Fruit fly (Drosophila melanogaster) whole organism, embryonic: Measurements from ENCODE around the gene h-cup.

Experiments used
- Adf1 ChIP-seq: fragments of 200-800 bp; sonication (Bioruptor generic); IDR thresholded peaks from 2 replicates; pipeline ENCODE4 v1.3.6; 2022; ENCODE audit warnings: missing biosample characterization, missing genetic modification characterization
- Bgb ChIP-seq: fragments of 200-800 bp; sonication (Bioruptor generic); IDR thresholded peaks from 2 replicates; pipeline ENCODE4 v1.3.6; 2022; ENCODE audit warnings: missing biosample characterization, missing genetic modification characterization; ENCODE audit not compliant: partially characterized antibody
- CG12071 ChIP-seq: fragments of 200-800 bp; sonication (Bioruptor generic); optimal IDR thresholded peaks from 3 replicates; lab custom pipeline; 2018; ENCODE audit warnings: missing biosample characterization, mild to moderate bottlenecking, missing genetic modification characterization
- CG12219 ChIP-seq: fragments of 200-800 bp; sonication (Bioruptor generic); optimal IDR thresholded peaks from 3 replicates; lab custom pipeline; 2018; ENCODE audit warnings: missing biosample characterization, mild to moderate bottlenecking, missing genetic modification characterization
- CG13296 ChIP-seq: fragments of 200-800 bp; sonication (Bioruptor generic); optimal IDR thresholded peaks from 3 replicates; lab custom pipeline; 2018; ENCODE audit warnings: missing biosample characterization, mild to moderate bottlenecking, missing genetic modification characterization
- CG15479 ChIP-seq: fragments of 200-800 bp; sonication (Bioruptor generic); optimal IDR thresholded peaks from 3 replicates; lab custom pipeline; 2019; ENCODE audit warnings: missing biosample characterization, mild to moderate bottlenecking, missing genetic modification characterization, moderate library complexity
- CG15601 ChIP-seq: fragments of 200-800 bp; sonication (Bioruptor generic); optimal IDR thresholded peaks from 3 replicates; lab custom pipeline; 2019; ENCODE audit warnings: missing biosample characterization, mild to moderate bottlenecking, missing genetic modification characterization, moderate library complexity
- CG2678 ChIP-seq: fragments of 200-800 bp; sonication (Bioruptor generic); optimal IDR thresholded peaks from 3 replicates; lab custom pipeline; 2019; ENCODE audit warnings: missing biosample characterization, mild to moderate bottlenecking, missing genetic modification characterization, moderate library complexity
- CG34422 ChIP-seq: fragments of 200-800 bp; sonication (Bioruptor generic); IDR thresholded peaks from 3 replicates; pipeline ENCODE4 v1.3.6; 2022; ENCODE audit warnings: missing biosample characterization, missing genetic modification characterization
- CG4360 ChIP-seq: fragments of 200-800 bp; sonication (Bioruptor generic); IDR thresholded peaks from 2 replicates; pipeline ENCODE4 v1.3.6; 2022; ENCODE audit warnings: missing biosample characterization, missing genetic modification characterization
- CG4730 ChIP-seq: fragments of 200-800 bp; sonication (Bioruptor generic); IDR thresholded peaks from 2 replicates; pipeline ENCODE4 v1.3.6; 2022; ENCODE audit warnings: missing biosample characterization, missing genetic modification characterization
- CG4820 ChIP-seq: fragments of 200-800 bp; sonication (Bioruptor generic); optimal IDR thresholded peaks from 3 replicates; lab custom pipeline; 2016; ENCODE audit warnings: missing biosample characterization, missing genetic modification characterization
- CG6654 ChIP-seq: fragments of 200-800 bp; sonication (Bioruptor generic); optimal IDR thresholded peaks from 2 replicates; lab custom pipeline; 2017; ENCODE audit warnings: missing biosample characterization, mild to moderate bottlenecking, missing genetic modification characterization
- CG7786 ChIP-seq: fragments of 200-800 bp; sonication (Bioruptor generic); optimal IDR thresholded peaks from 2 replicates; lab custom pipeline; 2016; ENCODE audit warnings: missing biosample characterization, missing genetic modification characterization
- CG8765 ChIP-seq: fragments of 200-800 bp; sonication (Bioruptor generic); IDR thresholded peaks from 2 replicates; pipeline ENCODE4 v1.3.6; 2022; ENCODE audit warnings: missing biosample characterization, missing genetic modification characterization
- Dip2 ChIP-seq: fragments of 200-800 bp; sonication (Bioruptor generic); IDR thresholded peaks from 2 replicates; pipeline ENCODE4 v1.3.6; 2022; ENCODE audit warnings: missing biosample characterization, missing genetic modification characterization
- Dref ChIP-seq: fragments of 200-800 bp; sonication (Bioruptor generic); IDR thresholded peaks from 2 replicates; pipeline ENCODE4 v1.3.6; 2022; ENCODE audit warnings: missing biosample characterization, missing genetic modification characterization
- Elba2 ChIP-seq: fragments of 200-800 bp; sonication (Bioruptor generic); optimal IDR thresholded peaks from 3 replicates; lab custom pipeline; 2016; ENCODE audit warnings: missing biosample characterization, missing genetic modification characterization
- HLH3B ChIP-seq: fragments of 200-800 bp; sonication (Bioruptor generic); IDR thresholded peaks from 2 replicates; pipeline ENCODE4 v1.3.6; 2022; ENCODE audit warnings: missing biosample characterization, missing genetic modification characterization
- Hmr ChIP-seq: fragments of 200-800 bp; sonication (Bioruptor generic); optimal IDR thresholded peaks from 3 replicates; lab custom pipeline; 2017; ENCODE audit warnings: mild to moderate bottlenecking, missing biosample characterization, missing genetic modification reagents, missing genetic modification characterization
- Hmx ChIP-seq: fragments of 200-800 bp; sonication (Bioruptor generic); optimal IDR thresholded peaks from 2 replicates; lab custom pipeline; 2016; ENCODE audit warnings: missing biosample characterization, missing genetic modification characterization
- Lpt ChIP-seq: fragments of >200 bp; optimal IDR thresholded peaks from 2 replicates; lab custom pipeline; 2018; ENCODE audit warnings: missing biosample characterization, missing genetic modification characterization
- Myb ChIP-seq: fragments of 200-800 bp; sonication (Bioruptor generic); optimal IDR thresholded peaks from 2 replicates; lab custom pipeline; 2016; ENCODE audit warnings: missing biosample characterization, missing genetic modification characterization
- NC2β ChIP-seq: fragments of 200-800 bp; sonication (Bioruptor generic); optimal IDR thresholded peaks from 2 replicates; lab custom pipeline; 2016; ENCODE audit warnings: missing biosample characterization, missing genetic modification characterization
- Poxn ChIP-seq: fragments of 200-800 bp; sonication (Bioruptor generic); IDR thresholded peaks from 2 replicates; pipeline ENCODE4 v1.3.6; 2022; ENCODE audit warnings: missing biosample characterization, missing genetic modification characterization
- Ptx1 ChIP-seq: fragments of 200-800 bp; sonication (Bioruptor generic); IDR thresholded peaks from 2 replicates; pipeline ENCODE4 v1.3.6; 2022; ENCODE audit warnings: missing biosample characterization, missing genetic modification characterization
- Sin3A ChIP-seq: fragments of >200 bp; optimal IDR thresholded peaks from 2 replicates; lab custom pipeline; 2018
- aop ChIP-seq: fragments of 200-800 bp; sonication (Bioruptor generic); IDR thresholded peaks from 2 replicates; pipeline ENCODE4 v1.3.6; 2022; ENCODE audit warnings: missing biosample characterization, missing genetic modification characterization
- cato ChIP-seq: fragments of 200-800 bp; sonication (Bioruptor generic); optimal IDR thresholded peaks from 2 replicates; lab custom pipeline; 2016; ENCODE audit warnings: missing biosample characterization, missing genetic modification characterization, borderline replicate concordance
- emc ChIP-seq: fragments of 200-800 bp; sonication (Bioruptor generic); optimal IDR thresholded peaks from 2 replicates; lab custom pipeline; 2016; ENCODE audit warnings: missing biosample characterization, missing genetic modification characterization
- fd102C ChIP-seq: fragments of 200-800 bp; sonication (Bioruptor generic); optimal IDR thresholded peaks from 2 replicates; lab custom pipeline; 2018; ENCODE audit warnings: missing biosample characterization, mild to moderate bottlenecking, missing genetic modification characterization, moderate library complexity
- grn ChIP-seq: fragments of 200-800 bp; sonication (Bioruptor generic); optimal IDR thresholded peaks from 3 replicates; lab custom pipeline; 2017; ENCODE audit warnings: missing biosample characterization, missing genetic modification characterization
- gro ChIP-seq: fragments of 200-800 bp; sonication (Bioruptor generic); optimal IDR thresholded peaks from 2 replicates; lab custom pipeline; 2016; ENCODE audit warnings: missing biosample characterization, missing genetic modification characterization
- gsb-n ChIP-seq: fragments of 200-800 bp; sonication (Bioruptor generic); optimal IDR thresholded peaks from 3 replicates; lab custom pipeline; 2018; ENCODE audit warnings: missing biosample characterization, mild to moderate bottlenecking, missing genetic modification characterization
- lola ChIP-seq, 3 experiments: fragments of >200 bp in 2 of 3; fragments of 200-800 bp in 1 of 3; sonication (Bioruptor generic) in 1 of 3; optimal IDR thresholded peaks; 2 replicates each; lab custom pipeline; 2017 to 2019; ENCODE audit warnings: missing biosample characterization in 3 of 3, missing genetic modification characterization in 3 of 3, mild to moderate bottlenecking in 1 of 3, moderate library complexity in 1 of 3
- maf-S ChIP-seq: fragments of 200-800 bp; sonication (Bioruptor generic); optimal IDR thresholded peaks from 2 replicates; lab custom pipeline; 2016; ENCODE audit warnings: missing biosample characterization, missing genetic modification characterization
- pan ChIP-seq, 4 experiments: fragments of >200 bp in 3 of 4; fragments of 200-800 bp in 1 of 4; sonication (Bioruptor generic) in 1 of 4; optimal IDR thresholded peaks in 3 of 4; IDR thresholded peaks in 1 of 4; 2 replicates each; pipeline versions ENCODE4 v1.3.6 to Lab custom; 2017 to 2022; ENCODE audit warnings: missing biosample characterization in 2 of 4, missing genetic modification characterization in 2 of 4, mixed read lengths in 1 of 4
- pita ChIP-seq: fragments of 200-800 bp; sonication (Bioruptor generic); optimal IDR thresholded peaks from 2 replicates; lab custom pipeline; 2017; ENCODE audit warnings: missing biosample characterization, mild to moderate bottlenecking, missing genetic modification characterization
- pnt ChIP-seq: fragments of 200-800 bp; sonication (Bioruptor generic); optimal IDR thresholded peaks from 3 replicates; lab custom pipeline; 2016; ENCODE audit warnings: missing biosample characterization, missing genetic modification characterization
- pum ChIP-seq: fragments of 200-800 bp; sonication (Bioruptor generic); optimal IDR thresholded peaks from 2 replicates; lab custom pipeline; 2016; ENCODE audit warnings: missing biosample characterization, missing genetic modification characterization
- ranshi ChIP-seq: fragments of 200-800 bp; sonication (Bioruptor generic); IDR thresholded peaks from 2 replicates; pipeline ENCODE4 v1.3.6; 2022; ENCODE audit warnings: missing biosample characterization, missing genetic modification characterization
- twi ChIP-seq: fragments of 200-800 bp; optimal IDR thresholded peaks from 2 replicates; lab custom pipeline; 2019; ENCODE audit warnings: missing biosample characterization, mild to moderate bottlenecking, missing genetic modification characterization, moderate library complexity
- tx ChIP-seq: fragments of 200-800 bp; sonication (Bioruptor generic); optimal IDR thresholded peaks from 2 replicates; lab custom pipeline; 2016; ENCODE audit warnings: missing biosample characterization, missing genetic modification characterization
- usp ChIP-seq: fragments of >200 bp; optimal IDR thresholded peaks from 2 replicates; lab custom pipeline; 2017; ENCODE audit warnings: missing biosample characterization, missing genetic modification characterization

The h-cup gene

dm6 chr3R:15408131-15408731 is 25.5 kb upstream of the h-cup start, which contains the start of gene Atx2 (continued):
- peak; percentile 64 for TF ChIP-seq gro (GFP tag; lab: Kevin White, UChicago)
- TF ChIP-seq CG13296 (GFP tag; lab: Kevin White, UChicago): peak; percentile 59
- peak; percentile 10 for TF ChIP-seq maf-S (GFP tag; lab: Kevin White, UChicago)
- TF ChIP-seq grn (GFP tag; lab: Kevin White, UChicago): no peak
- no peak for TF ChIP-seq aop
- no peak for TF ChIP-seq Hmx (GFP tag; lab: Kevin White, UChicago)
- peak; percentile 98 for TF ChIP-seq Dref (GFP tag; lab: Robert Waterston, UW)
- peak; percentile 17 for TF ChIP-seq tx (GFP tag; lab: Kevin White, UChicago)
- TF ChIP-seq Poxn (GFP tag; lab: Robert Waterston, UW): no peak
- peak; percentile 98 for TF ChIP-seq Sin3A (lab: Kevin White, UChicago)
- TF ChIP-seq CG15479 (GFP tag; lab: Kevin White, UChicago): no peak
- no peak for TF ChIP-seq emc
- no peak for TF ChIP-seq CG6654 (GFP tag; lab: Kevin White, UChicago)
- no peak for TF ChIP-seq CG4360 (GFP tag; lab: Robert Waterston, UW)
- TF ChIP-seq cato (GFP tag; lab: Kevin White, UChicago): no peak
- TF ChIP-seq pan (optimal IDR thresholded peaks at IDR 0.05; lab: Kevin White, UChicago): no peak
- TF ChIP-seq pan (GFP tag; optimal IDR thresholded peaks at IDR 0.05 in 1 of 2, IDR thresholded peaks at IDR 0.05 in 1 of 2): peak in 1 of 2 experiments; percentile 7
- no peak for TF ChIP-seq NC2β (GFP tag; lab: Kevin White, UChicago)
- TF ChIP-seq Hmr (GFP tag; lab: Kevin White, UChicago): peak; percentile 59
- no peak for TF ChIP-seq CG4730 (GFP tag; lab: Robert Waterston, UW)
- no peak for TF ChIP-seq Lpt
- no peak for TF ChIP-seq lola (GFP tag; optimal IDR thresholded peaks at IDR 0.05; lab: Kevin White, UChicago)
- peak; percentile 19 for TF ChIP-seq pum
- peak; percentile 51 for TF ChIP-seq CG15601 (tag; lab: Kevin White, UChicago)
- TF ChIP-seq CG2678 (tag; lab: Kevin White, UChicago): no peak
- peak; percentile 32; the same call in 1 of the 2 replicates for TF ChIP-seq ranshi
- TF ChIP-seq pita (GFP tag; lab: Kevin White, UChicago): no peak
- no peak for TF ChIP-seq twi (tag; lab: Kevin White, UChicago)
- TF ChIP-seq fd102C: no peak
- TF ChIP-seq pnt: no peak
- no peak for TF ChIP-seq Ptx1 (GFP tag; lab: Robert Waterston, UW)
- TF ChIP-seq HLH3B (GFP tag; lab: Robert Waterston, UW): peak; percentile 43; the same call in 1 of the 2 replicates
- TF ChIP-seq Dip2 (GFP tag; lab: Robert Waterston, UW): no peak
- TF ChIP-seq Bgb (GFP tag; lab: Robert Waterston, UW): peak; percentile 96
- TF ChIP-seq CG12071: no peak
- TF ChIP-seq gsb-n (tag; lab: Kevin White, UChicago): peak; percentile 30
- TF ChIP-seq CG8765: 0 out of 2 replicates have a peak, but pooled peaks have one; percentile 30
- peak; percentile 42 for TF ChIP-seq Adf1 (GFP tag; lab: Robert Waterston, UW)
- peak; percentile 18 for TF ChIP-seq CG4820 (GFP tag; lab: Kevin White, UChicago)
- TF ChIP-seq usp (GFP tag; lab: Kevin White, UChicago): no peak
- TF ChIP-seq Myb (GFP tag; lab: Kevin White, UChicago): peak; percentile 40
- TF ChIP-seq Elba2 (GFP tag; lab: Kevin White, UChicago): no peak
- TF ChIP-seq CG7786: peak; percentile 8
- TF ChIP-seq CG34422: no peak; the same call in 2 of the 3 replicates
- no peak for TF ChIP-seq CG12219 (GFP tag; lab: Kevin White, UChicago)
